Worm (Caenorhabditis elegans) whole organism, young adult: ENCODE measurements around the gene Y75B8A.7.

ENCODE experiments used
- B0019.2 ChIP-seq: fragments of 200-800 bp; sonication (Bioruptor generic); conservative IDR thresholded peaks from 2 replicates; pipeline ENCODE4 v1.3.6; 2022; ENCODE audit warnings: missing genetic modification reagents, missing genetic modification characterization, missing compliant biosample characterization
- C06A6.2 ChIP-seq: fragments of 200-800 bp; sonication (Bioruptor generic); conservative IDR thresholded peaks from 2 replicates; pipeline ENCODE4 v1.3.6; 2022; ENCODE audit warnings: missing genetic modification characterization, missing compliant biosample characterization
- C17E4.6 ChIP-seq: fragments of 200-800 bp; sonication (Bioruptor generic); IDR thresholded peaks from 2 replicates; pipeline ENCODE4 v1.3.6; 2022; ENCODE audit warnings: missing genetic modification reagents, missing genetic modification characterization, missing compliant biosample characterization
- F10E7.11 ChIP-seq: sonication (generic microtip); optimal IDR thresholded peaks from 2 replicates; lab custom pipeline; 2017; ENCODE audit warnings: mild to moderate bottlenecking, missing genetic modification characterization, moderate library complexity, missing compliant biosample characterization
- F37B4.10 ChIP-seq: fragments of 200-800 bp; sonication (Bioruptor generic); IDR thresholded peaks from 2 replicates; pipeline ENCODE4 v1.3.6; 2022; ENCODE audit warnings: missing genetic modification characterization, missing compliant biosample characterization
- F49E8.2 ChIP-seq: sonication (generic microtip); optimal IDR thresholded peaks from 3 replicates; lab custom pipeline; 2017; ENCODE audit warnings: missing genetic modification characterization, mild to moderate bottlenecking, missing compliant biosample characterization, antibody characterized with exemption, moderate library complexity; ENCODE audit not compliant: insufficient read depth
- K11D2.4 ChIP-seq: fragments of 200-800 bp; sonication (Bioruptor generic); IDR thresholded peaks from 2 replicates; pipeline ENCODE4 v1.3.6; 2022; ENCODE audit warnings: missing genetic modification reagents, missing genetic modification characterization, missing compliant biosample characterization
- Y79H2A.3 ChIP-seq: fragments of 200-800 bp; sonication (Bioruptor generic); conservative IDR thresholded peaks from 2 replicates; pipeline ENCODE4 v1.3.6; 2022; ENCODE audit warnings: missing genetic modification reagents, missing genetic modification characterization, missing compliant biosample characterization
- Y95B8A.8 ChIP-seq: fragments of 200-800 bp; sonication (Bioruptor generic); IDR thresholded peaks from 2 replicates; pipeline ENCODE4 v1.3.6; 2022; ENCODE audit warnings: missing genetic modification reagents, missing genetic modification characterization, missing compliant biosample characterization
- ZK185.1 ChIP-seq: sonication (generic microtip); optimal IDR thresholded peaks from 2 replicates; lab custom pipeline; 2016; ENCODE audit warnings: mild to moderate bottlenecking, missing genetic modification characterization, missing compliant biosample characterization; ENCODE audit not compliant: poor library complexity, severe bottlenecking
- ama-1 ChIP-seq, 3 experiments: fragments of 150-350 bp in 1 of 3; sonication (generic microtip) in 2 of 3; optimal IDR thresholded peaks; 2 replicates each; lab custom pipeline; 2014 to 2018; ENCODE audit warnings: missing biosample characterization in 2 of 3, missing genetic modification characterization in 2 of 3, missing genetic modification reagents in 2 of 3
- aptf-2 ChIP-seq: fragments of 200-800 bp; sonication (Bioruptor generic); conservative IDR thresholded peaks from 2 replicates; pipeline ENCODE4 v1.3.6; 2022; ENCODE audit warnings: missing genetic modification reagents, missing genetic modification characterization, missing compliant biosample characterization
- aptf-3 ChIP-seq: fragments of 200-800 bp; sonication (Bioruptor generic); IDR thresholded peaks from 2 replicates; pipeline ENCODE4 v1.3.6; 2022; ENCODE audit warnings: missing genetic modification characterization, missing compliant biosample characterization
- attf-5 ChIP-seq: fragments of 200-800 bp; sonication (Bioruptor generic); optimal IDR thresholded peaks from 2 replicates; lab custom pipeline; 2018; ENCODE audit warnings: mild to moderate bottlenecking, missing genetic modification characterization, missing compliant biosample characterization
- ceh-27 ChIP-seq: fragments of 200-800 bp; sonication (Bioruptor generic); optimal IDR thresholded peaks from 2 replicates; lab custom pipeline; 2018; ENCODE audit warnings: mild to moderate bottlenecking, missing genetic modification characterization, moderate library complexity, missing compliant biosample characterization
- die-1 ChIP-seq: sonication (generic microtip); optimal IDR thresholded peaks from 2 replicates; lab custom pipeline; 2016; ENCODE audit warnings: missing genotype, mild to moderate bottlenecking, missing genetic modification characterization, missing compliant biosample characterization
- hsf-1 ChIP-seq: fragments of 200-800 bp; sonication (Bioruptor generic); IDR thresholded peaks from 2 replicates; pipeline ENCODE4 v1.3.6; 2022; ENCODE audit warnings: missing genetic modification reagents, missing genetic modification characterization, missing compliant biosample characterization
- let-607 ChIP-seq, 2 experiments: fragments of 200-800 bp in 1 of 2; sonication (Bioruptor generic) in 1 of 2; sonication (generic microtip) in 1 of 2; optimal IDR thresholded peaks; 2 replicates each; lab custom pipeline; 2016 to 2018; ENCODE audit warnings: mild to moderate bottlenecking in 2 of 2, missing compliant biosample characterization in 2 of 2, missing genetic modification characterization in 2 of 2, moderate library complexity in 2 of 2, missing genotype in 1 of 2
- lin-35 ChIP-seq, 3 experiments: fragments of 150-350 bp in 2 of 3; sonication (generic microtip) in 1 of 3; optimal IDR thresholded peaks; 2 replicates each; lab custom pipeline; 2014 to 2018; ENCODE audit warnings: missing biosample characterization in 3 of 3, missing genetic modification characterization in 3 of 3, missing genetic modification reagents in 3 of 3
- lin-54 ChIP-seq: fragments of 200-800 bp; sonication (Bioruptor generic); optimal IDR thresholded peaks from 2 replicates; lab custom pipeline; 2018; ENCODE audit warnings: mild to moderate bottlenecking, missing genetic modification characterization, missing compliant biosample characterization
- lir-1 ChIP-seq: fragments of 200-800 bp; sonication (Bioruptor generic); conservative IDR thresholded peaks from 2 replicates; pipeline ENCODE4 v1.3.6; 2022; ENCODE audit warnings: missing genetic modification reagents, missing genetic modification characterization, missing compliant biosample characterization
- nhr-120 ChIP-seq: fragments of 200-800 bp; sonication (Bioruptor generic); IDR thresholded peaks from 2 replicates; pipeline ENCODE4 v1.3.6; 2022; ENCODE audit warnings: missing genetic modification characterization, missing compliant biosample characterization
- nhr-179 ChIP-seq: sonication (generic microtip); optimal IDR thresholded peaks from 2 replicates; lab custom pipeline; 2016; ENCODE audit warnings: mild to moderate bottlenecking, missing genetic modification characterization, missing compliant biosample characterization
- nhr-80 ChIP-seq: sonication (generic microtip); optimal IDR thresholded peaks from 2 replicates; lab custom pipeline; 2016; ENCODE audit warnings: missing genetic modification characterization, missing compliant biosample characterization
- pbrm-1 ChIP-seq: fragments of 200-800 bp; sonication (Bioruptor generic); IDR thresholded peaks from 2 replicates; pipeline ENCODE4 v1.3.6; 2022; ENCODE audit warnings: missing genetic modification reagents, missing genetic modification characterization, missing compliant biosample characterization
- rcor-1 ChIP-seq: fragments of 200-800 bp; sonication (Bioruptor generic); IDR thresholded peaks from 2 replicates; pipeline ENCODE4 v1.3.6; 2022; ENCODE audit warnings: missing genetic modification reagents, missing genetic modification characterization, missing compliant biosample characterization
- rec-8 ChIP-seq, 2 experiments: sonication (generic microtip); optimal IDR thresholded peaks; 2 replicates each; lab custom pipeline; 2016; ENCODE audit warnings: mild to moderate bottlenecking in 2 of 2, missing genetic modification characterization in 2 of 2, missing genetic modification reagents in 2 of 2, missing genotype in 2 of 2, missing biosample characterization in 1 of 2, missing compliant biosample characterization in 1 of 2, moderate library complexity in 1 of 2
- repo-1 ChIP-seq: sonication (generic microtip); optimal IDR thresholded peaks from 2 replicates; lab custom pipeline; 2017; ENCODE audit warnings: mild to moderate bottlenecking, missing genetic modification characterization, missing compliant biosample characterization
- rpc-1 ChIP-seq, 2 experiments: fragments of 150-350 bp in 1 of 2; sonication (generic microtip) in 1 of 2; optimal IDR thresholded peaks; 2 replicates each; lab custom pipeline; 2014 to 2018; ENCODE audit warnings: missing biosample characterization in 1 of 2, missing genetic modification characterization in 1 of 2, missing genetic modification reagents in 1 of 2, missing genotype in 1 of 2
- sea-2 ChIP-seq: fragments of 200-800 bp; sonication (Bioruptor generic); IDR thresholded peaks from 2 replicates; pipeline ENCODE4 v1.3.6; 2022; ENCODE audit warnings: missing genetic modification characterization, missing compliant biosample characterization
- snpc-4 ChIP-seq, 5 experiments: fragments of 150-350 bp in 1 of 5; sonication (generic microtip) in 4 of 5; optimal IDR thresholded peaks; 2 replicates each; lab custom pipeline; 2014 to 2018; ENCODE audit warnings: missing genetic modification characterization in 5 of 5, missing biosample characterization in 3 of 5, antibody characterized with exemption in 2 of 5, mild to moderate bottlenecking in 2 of 5, missing compliant biosample characterization in 2 of 5, missing genotype in 2 of 5, moderate library complexity in 2 of 5, missing genetic modification reagents in 1 of 5
- sptf-2 ChIP-seq: fragments of 200-800 bp; sonication (Bioruptor generic); optimal IDR thresholded peaks from 2 replicates; lab custom pipeline; 2018; ENCODE audit warnings: mild to moderate bottlenecking, missing genetic modification characterization, missing compliant biosample characterization
- tbx-9 ChIP-seq: sonication (generic microtip); optimal IDR thresholded peaks from 2 replicates; lab custom pipeline; 2016; ENCODE audit warnings: borderline replicate concordance, missing genetic modification characterization, inconsistent platforms, missing compliant biosample characterization
- unc-62 ChIP-seq: fragments of 150-350 bp; optimal IDR thresholded peaks from 2 replicates; lab custom pipeline; 2014; ENCODE audit warnings: missing biosample characterization, missing genetic modification reagents, missing genetic modification characterization
- zfh-2 ChIP-seq: fragments of 200-800 bp; sonication (Bioruptor generic); conservative IDR thresholded peaks from 2 replicates; pipeline ENCODE4 v1.3.6; 2022; ENCODE audit warnings: missing genetic modification reagents, missing genetic modification characterization, missing compliant biosample characterization
- ztf-18 ChIP-seq: sonication (generic microtip); optimal IDR thresholded peaks from 2 replicates; lab custom pipeline; 2016; ENCODE audit warnings: missing genotype, mild to moderate bottlenecking, missing genetic modification characterization, missing compliant biosample characterization
- ztf-22 ChIP-seq: fragments of 200-800 bp; sonication (Bioruptor generic); optimal IDR thresholded peaks from 2 replicates; lab custom pipeline; 2018; ENCODE audit warnings: mild to moderate bottlenecking, missing genetic modification characterization, moderate library complexity, missing compliant biosample characterization
- ztf-28 ChIP-seq: fragments of 200-800 bp; sonication (Bioruptor generic); IDR thresholded peaks from 2 replicates; pipeline ENCODE4 v1.3.6; 2022; ENCODE audit warnings: missing genetic modification reagents, missing genetic modification characterization, missing compliant biosample characterization
- ztf-6 ChIP-seq: fragments of 200-800 bp; sonication (Bioruptor generic); IDR thresholded peaks from 2 replicates; pipeline ENCODE4 v1.3.6; 2022; ENCODE audit warnings: missing genetic modification reagents, missing genetic modification characterization, missing compliant biosample characterization

The Y75B8A.7 gene

ce11 chrIII:12124392-12124791 lies 28.3 kb upstream of the Y75B8A.7 start:
- TF ChIP-seq sptf-2 (GFP tag; lab: Kevin White, UChicago) (no peak), ztf-6 (GFP tag; lab: Robert Waterston, UW) (no peak), let-607 (tag; optimal IDR thresholded peaks at IDR 0.05; lab: Kevin White, UChicago) (no peak), die-1 (tag; lab: Kevin White, UChicago) (no peak), F49E8.2 (no peak), pbrm-1 (GFP tag; lab: Robert Waterston, UW) (no peak), C17E4.6 (GFP tag; lab: Robert Waterston, UW) (no peak), nhr-80 (tag; lab: Kevin White, UChicago) (no peak), Y95B8A.8 (GFP tag; lab: Robert Waterston, UW) (no peak), rcor-1 (GFP tag; lab: Robert Waterston, UW) (no peak), ZK185.1 (tag; lab: Kevin White, UChicago) (no peak), ceh-27 (GFP tag; lab: Kevin White, UChicago) (no peak), rec-8 (tag; optimal IDR thresholded peaks at IDR 0.05; lab: Kevin White, UChicago) (no peak)

ce11 chrIII:12130052-12130451 lies 22.6 kb upstream of the Y75B8A.7 start, which contains the start of gene Y75B8A.6:
Y75B8A.6 (minus strand) TSS chrIII:12130343.
- TF ChIP-seq B0019.2 (no peak), F37B4.10 (no peak), K11D2.4 (GFP tag; lab: Robert Waterston, UW) (no peak), lin-35 (GFP tag; optimal IDR thresholded peaks at IDR 0.05; lab: Kevin White, UChicago) (no peak), F10E7.11 (tag; lab: Kevin White, UChicago) (no peak), ztf-28 (no peak), ztf-18 (tag; lab: Kevin White, UChicago) (no peak), rpc-1 (optimal IDR thresholded peaks at IDR 0.05; lab: Kevin White, UChicago) (no peak), rpc-1 (tag; optimal IDR thresholded peaks at IDR 0.05; lab: Kevin White, UChicago) (no peak), lin-54 (GFP tag; lab: Kevin White, UChicago) (no peak), repo-1 (tag; lab: Kevin White, UChicago) (no peak), sea-2 (no peak), nhr-179 (no peak), aptf-3 (GFP tag; lab: Robert Waterston, UW) (no peak)

- TF ChIP-seq lir-1 = no peak
- TF ChIP-seq hsf-1 (GFP tag; lab: Robert Waterston, UW) = no peak
- no peak for TF ChIP-seq zfh-2 (GFP tag; lab: Robert Waterston, UW)
- no peak for TF ChIP-seq die-1 (tag; lab: Kevin White, UChicago)
- no peak for TF ChIP-seq snpc-4 (GFP tag; optimal IDR thresholded peaks at IDR 0.05; lab: Kevin White, UChicago)
- no peak for TF ChIP-seq snpc-4 (tag; optimal IDR thresholded peaks at IDR 0.05; lab: Kevin White, UChicago)
Measured at ce11 chrIII:12130769-12131168, 21.9 kb upstream of the Y75B8A.7 start.

- TF ChIP-seq hsf-1 (GFP tag; lab: Robert Waterston, UW) (no peak), rec-8 (tag; optimal IDR thresholded peaks at IDR 0.05; lab: Kevin White, UChicago) (no peak), F10E7.11 (tag; lab: Kevin White, UChicago) (no peak), lir-1 (no peak), attf-5 (GFP tag; lab: Kevin White, UChicago) (no peak), nhr-120 (no peak), C06A6.2 (GFP tag; lab: Robert Waterston, UW) (no peak), F37B4.10 (no peak), rcor-1 (GFP tag; lab: Robert Waterston, UW) (no peak), ztf-22 (GFP tag; lab: Kevin White, UChicago) (no peak), tbx-9 (no peak), aptf-2 (GFP tag; lab: Robert Waterston, UW) (no peak), ama-1 (optimal IDR thresholded peaks at IDR 0.05; lab: Kevin White, UChicago) (no peak), ama-1 (GFP tag; optimal IDR thresholded peaks at IDR 0.05; lab: Kevin White, UChicago) (no peak), unc-62 (GFP tag; lab: Kevin White, UChicago) (no peak), Y79H2A.3 (GFP tag; lab: Robert Waterston, UW) (no peak)
Measured at ce11 chrIII:12131751-12132150, 20.9 kb upstream of the Y75B8A.7 start.
